Worm (Caenorhabditis elegans) whole organism, young adult: ENCODE data around the gene rgs-7.

Source experiments
- K11D2.4 ChIP-seq: fragments of 200-800 bp; sonication (Bioruptor generic); IDR thresholded peaks from 2 replicates; pipeline ENCODE4 v1.3.6; 2022; ENCODE audit warnings: missing genetic modification reagents, missing genetic modification characterization, missing compliant biosample characterization
- cebp-2 ChIP-seq: fragments of 200-800 bp; sonication (Bioruptor generic); IDR thresholded peaks from 2 replicates; pipeline ENCODE4 v1.3.6; 2022; ENCODE audit warnings: missing genetic modification characterization, missing compliant biosample characterization
- ceh-91 ChIP-seq: fragments of 200-800 bp; sonication (Bioruptor generic); IDR thresholded peaks from 2 replicates; pipeline ENCODE4 v1.3.6; 2022; ENCODE audit warnings: missing genetic modification reagents, missing genetic modification characterization, missing compliant biosample characterization
- lsl-1 ChIP-seq: fragments of 200-800 bp; sonication (Bioruptor generic); optimal IDR thresholded peaks from 2 replicates; lab custom pipeline; 2018; ENCODE audit warnings: mild to moderate bottlenecking, missing genetic modification characterization, moderate library complexity, missing compliant biosample characterization
- pha-4 ChIP-seq: fragments of 150-350 bp; sonication (generic microtip); optimal IDR thresholded peaks from 2 replicates; lab custom pipeline; 2014; ENCODE audit warnings: missing biosample characterization, missing genetic modification reagents, missing genetic modification characterization
- zim-3 ChIP-seq: sonication (generic microtip); optimal IDR thresholded peaks from 2 replicates; lab custom pipeline; 2017; ENCODE audit warnings: mild to moderate bottlenecking, missing genetic modification characterization, moderate library complexity, missing compliant biosample characterization

ce11 chrX:3551173-3551572 lies 8.8 kb downstream of the rgs-7 start:
- no peak for TF ChIP-seq cebp-2 (GFP tag; lab: Robert Waterston, UW)
- no peak for TF ChIP-seq zim-3 (tag; lab: Kevin White, UChicago)
- no peak for TF ChIP-seq ceh-91 (GFP tag; lab: Robert Waterston, UW)
- no peak for TF ChIP-seq K11D2.4 (GFP tag; lab: Robert Waterston, UW)
- no peak for TF ChIP-seq lsl-1 (GFP tag; lab: Kevin White, UChicago)
- no peak for TF ChIP-seq pha-4 (tag; lab: Kevin White, UChicago)
